Worm (Caenorhabditis elegans) whole organism, young adult: Measurements from ENCODE around the gene C14A4.7.
A peak's percentile ranks its signal among the peaks of the same experiment; 100 is the strongest.

ENCODE experiments used
- B0019.2 ChIP-seq: fragments of 200-800 bp; sonication (Bioruptor generic); conservative IDR thresholded peaks from 2 replicates; pipeline ENCODE4 v1.3.6; 2022; ENCODE audit warnings: missing genetic modification reagents, missing genetic modification characterization, missing compliant biosample characterization
- C06A6.2 ChIP-seq: fragments of 200-800 bp; sonication (Bioruptor generic); conservative IDR thresholded peaks from 2 replicates; pipeline ENCODE4 v1.3.6; 2022; ENCODE audit warnings: missing genetic modification characterization, missing compliant biosample characterization
- D2030.7 ChIP-seq: fragments of 200-800 bp; sonication (Bioruptor generic); IDR thresholded peaks from 2 replicates; pipeline ENCODE4 v1.3.6; 2022; ENCODE audit warnings: missing genetic modification reagents, missing genetic modification characterization, missing compliant biosample characterization
- F10E7.11 ChIP-seq: sonication (generic microtip); optimal IDR thresholded peaks from 2 replicates; lab custom pipeline; 2017; ENCODE audit warnings: mild to moderate bottlenecking, missing genetic modification characterization, moderate library complexity, missing compliant biosample characterization
- F23B12.7 ChIP-seq: sonication (generic microtip); optimal IDR thresholded peaks from 2 replicates; lab custom pipeline; 2017; ENCODE audit warnings: missing genetic modification characterization, mild to moderate bottlenecking, missing compliant biosample characterization, antibody characterized with exemption, moderate library complexity; ENCODE audit not compliant: insufficient read depth
- F39B2.1 ChIP-seq: fragments of 200-800 bp; sonication (Bioruptor generic); IDR thresholded peaks from 2 replicates; pipeline ENCODE4 v1.3.6; 2022; ENCODE audit warnings: missing genetic modification reagents, missing genetic modification characterization, missing compliant biosample characterization
- F49E8.2 ChIP-seq: sonication (generic microtip); optimal IDR thresholded peaks from 3 replicates; lab custom pipeline; 2017; ENCODE audit warnings: missing genetic modification characterization, mild to moderate bottlenecking, missing compliant biosample characterization, antibody characterized with exemption, moderate library complexity; ENCODE audit not compliant: insufficient read depth
- F57C9.4 ChIP-seq: sonication (generic microtip); optimal IDR thresholded peaks from 2 replicates; lab custom pipeline; 2017; ENCODE audit warnings: mild to moderate bottlenecking, missing genetic modification characterization, missing compliant biosample characterization
- K11D2.4 ChIP-seq: fragments of 200-800 bp; sonication (Bioruptor generic); IDR thresholded peaks from 2 replicates; pipeline ENCODE4 v1.3.6; 2022; ENCODE audit warnings: missing genetic modification reagents, missing genetic modification characterization, missing compliant biosample characterization
- T07F8.4 ChIP-seq: sonication (generic microtip); optimal IDR thresholded peaks from 2 replicates; lab custom pipeline; 2016; ENCODE audit warnings: mild to moderate bottlenecking, missing genetic modification characterization, moderate library complexity, missing compliant biosample characterization
- T26A5.8 ChIP-seq: sonication (generic microtip); optimal IDR thresholded peaks from 2 replicates; lab custom pipeline; 2016; ENCODE audit warnings: missing genetic modification characterization, missing compliant biosample characterization
- Y53F4B.3 ChIP-seq: fragments of 200-800 bp; sonication (Bioruptor generic); IDR thresholded peaks from 2 replicates; pipeline ENCODE4 v1.3.6; 2022; ENCODE audit warnings: missing genetic modification reagents, missing genetic modification characterization, missing compliant biosample characterization
- Y53G8AR.9 ChIP-seq: fragments of 200-800 bp; sonication (Bioruptor generic); conservative IDR thresholded peaks from 2 replicates; pipeline ENCODE4 v1.3.6; 2022; ENCODE audit warnings: missing genetic modification reagents, missing genetic modification characterization, missing compliant biosample characterization
- Y56A3A.18 ChIP-seq: fragments of 200-800 bp; sonication (Bioruptor generic); IDR thresholded peaks from 2 replicates; pipeline ENCODE4 v1.3.6; 2022; ENCODE audit warnings: missing genetic modification reagents, missing genetic modification characterization, missing compliant biosample characterization
- akir-1 ChIP-seq: fragments of 200-800 bp; sonication (Bioruptor generic); optimal IDR thresholded peaks from 2 replicates; lab custom pipeline; 2018; ENCODE audit warnings: mild to moderate bottlenecking, missing genetic modification characterization, moderate library complexity, missing compliant biosample characterization
- aptf-3 ChIP-seq: fragments of 200-800 bp; sonication (Bioruptor generic); IDR thresholded peaks from 2 replicates; pipeline ENCODE4 v1.3.6; 2022; ENCODE audit warnings: missing genetic modification characterization, missing compliant biosample characterization
- attf-3 ChIP-seq: fragments of 200-800 bp; sonication (Bioruptor generic); conservative IDR thresholded peaks from 2 replicates; pipeline ENCODE4 v1.3.6; 2022; ENCODE audit warnings: missing genetic modification reagents, missing genetic modification characterization, missing compliant biosample characterization
- attf-5 ChIP-seq: fragments of 200-800 bp; sonication (Bioruptor generic); optimal IDR thresholded peaks from 2 replicates; lab custom pipeline; 2018; ENCODE audit warnings: mild to moderate bottlenecking, missing genetic modification characterization, missing compliant biosample characterization
- bed-2 ChIP-seq: fragments of 200-800 bp; sonication (Bioruptor generic); IDR thresholded peaks from 2 replicates; pipeline ENCODE4 v1.3.6; 2022; ENCODE audit warnings: missing genetic modification reagents, missing genetic modification characterization, missing compliant biosample characterization
- ceh-27 ChIP-seq: fragments of 200-800 bp; sonication (Bioruptor generic); optimal IDR thresholded peaks from 2 replicates; lab custom pipeline; 2018; ENCODE audit warnings: mild to moderate bottlenecking, missing genetic modification characterization, moderate library complexity, missing compliant biosample characterization
- ceh-40 ChIP-seq: fragments of 200-800 bp; sonication (Bioruptor generic); IDR thresholded peaks from 2 replicates; pipeline ENCODE4 v1.3.6; 2022; ENCODE audit warnings: missing genetic modification characterization, missing compliant biosample characterization
- die-1 ChIP-seq: sonication (generic microtip); optimal IDR thresholded peaks from 2 replicates; lab custom pipeline; 2016; ENCODE audit warnings: missing genotype, mild to moderate bottlenecking, missing genetic modification characterization, missing compliant biosample characterization
- dox-1 ChIP-seq: fragments of 200-800 bp; sonication (Bioruptor generic); IDR thresholded peaks from 2 replicates; pipeline ENCODE4 v1.3.6; 2022; ENCODE audit warnings: missing genetic modification reagents, missing genetic modification characterization, missing compliant biosample characterization
- dpl-1 ChIP-seq: fragments of 150-350 bp; optimal IDR thresholded peaks from 2 replicates; lab custom pipeline; 2014; ENCODE audit warnings: missing biosample characterization, missing genetic modification reagents, missing genetic modification characterization
- egl-18 ChIP-seq: fragments of 200-800 bp; sonication (Bioruptor generic); IDR thresholded peaks from 2 replicates; pipeline ENCODE4 v1.3.6; 2022; ENCODE audit warnings: missing genetic modification reagents, missing genetic modification characterization, missing compliant biosample characterization
- fkh-3 ChIP-seq: sonication (generic microtip); optimal IDR thresholded peaks from 2 replicates; lab custom pipeline; 2016; ENCODE audit warnings: mild to moderate bottlenecking, missing genetic modification characterization, missing compliant biosample characterization
- hlh-12 ChIP-seq: sonication (generic microtip); optimal IDR thresholded peaks from 2 replicates; lab custom pipeline; 2016; ENCODE audit warnings: missing genetic modification characterization, missing compliant biosample characterization
- hmg-20 ChIP-seq: fragments of 200-800 bp; sonication (Bioruptor generic); IDR thresholded peaks from 2 replicates; pipeline ENCODE4 v1.3.6; 2022; ENCODE audit warnings: missing genetic modification reagents, missing genetic modification characterization, missing compliant biosample characterization
- lin-35 ChIP-seq, 3 experiments: fragments of 150-350 bp in 2 of 3; sonication (generic microtip) in 1 of 3; optimal IDR thresholded peaks; 2 replicates each; lab custom pipeline; 2014 to 2018; ENCODE audit warnings: missing biosample characterization in 3 of 3, missing genetic modification characterization in 3 of 3, missing genetic modification reagents in 3 of 3
- mcd-1 ChIP-seq: fragments of 200-800 bp; sonication (Bioruptor generic); IDR thresholded peaks from 2 replicates; pipeline ENCODE4 v1.3.6; 2022; ENCODE audit warnings: missing genetic modification reagents, missing genetic modification characterization, missing compliant biosample characterization
- mes-4 ChIP-seq: sonication (generic microtip); optimal IDR thresholded peaks from 2 replicates; lab custom pipeline; 2016; ENCODE audit warnings: missing genotype, missing genetic modification characterization, missing compliant biosample characterization
- mxl-1 ChIP-seq: sonication (generic microtip); optimal IDR thresholded peaks from 2 replicates; lab custom pipeline; 2016; ENCODE audit warnings: missing genetic modification characterization, missing compliant biosample characterization
- nfyb-1 ChIP-seq: fragments of 200-800 bp; sonication (Bioruptor generic); IDR thresholded peaks from 2 replicates; pipeline ENCODE4 v1.3.6; 2022; ENCODE audit warnings: missing genetic modification reagents, missing genetic modification characterization, missing compliant biosample characterization
- nhr-120 ChIP-seq: fragments of 200-800 bp; sonication (Bioruptor generic); IDR thresholded peaks from 2 replicates; pipeline ENCODE4 v1.3.6; 2022; ENCODE audit warnings: missing genetic modification characterization, missing compliant biosample characterization
- nhr-80 ChIP-seq: sonication (generic microtip); optimal IDR thresholded peaks from 2 replicates; lab custom pipeline; 2016; ENCODE audit warnings: missing genetic modification characterization, missing compliant biosample characterization
- nhr-90 ChIP-seq: sonication (generic microtip); optimal IDR thresholded peaks from 2 replicates; lab custom pipeline; 2016; ENCODE audit warnings: missing genotype, mild to moderate bottlenecking, missing genetic modification characterization, missing compliant biosample characterization
- pbrm-1 ChIP-seq: fragments of 200-800 bp; sonication (Bioruptor generic); IDR thresholded peaks from 2 replicates; pipeline ENCODE4 v1.3.6; 2022; ENCODE audit warnings: missing genetic modification reagents, missing genetic modification characterization, missing compliant biosample characterization
- rpc-1 ChIP-seq, 2 experiments: fragments of 150-350 bp in 1 of 2; sonication (generic microtip) in 1 of 2; optimal IDR thresholded peaks; 2 replicates each; lab custom pipeline; 2014 to 2018; ENCODE audit warnings: missing biosample characterization in 1 of 2, missing genetic modification characterization in 1 of 2, missing genetic modification reagents in 1 of 2, missing genotype in 1 of 2
- sdz-38 ChIP-seq: sonication (generic microtip); optimal IDR thresholded peaks from 2 replicates; lab custom pipeline; 2016; ENCODE audit warnings: missing genotype, missing genetic modification characterization, missing compliant biosample characterization
- snpc-4 ChIP-seq, 5 experiments: fragments of 150-350 bp in 1 of 5; sonication (generic microtip) in 4 of 5; optimal IDR thresholded peaks; 2 replicates each; lab custom pipeline; 2014 to 2018; ENCODE audit warnings: missing genetic modification characterization in 5 of 5, missing biosample characterization in 3 of 5, antibody characterized with exemption in 2 of 5, mild to moderate bottlenecking in 2 of 5, missing compliant biosample characterization in 2 of 5, missing genotype in 2 of 5, moderate library complexity in 2 of 5, missing genetic modification reagents in 1 of 5
- somi-1 ChIP-seq: fragments of 200-800 bp; sonication (Bioruptor generic); optimal IDR thresholded peaks from 2 replicates; lab custom pipeline; 2018; ENCODE audit warnings: mild to moderate bottlenecking, missing genetic modification characterization, missing compliant biosample characterization
- sptf-2 ChIP-seq: fragments of 200-800 bp; sonication (Bioruptor generic); optimal IDR thresholded peaks from 2 replicates; lab custom pipeline; 2018; ENCODE audit warnings: mild to moderate bottlenecking, missing genetic modification characterization, missing compliant biosample characterization
- tbp1 ChIP-seq: fragments of 200-800 bp; sonication (Bioruptor generic); optimal IDR thresholded peaks from 2 replicates; lab custom pipeline; 2018; ENCODE audit warnings: mild to moderate bottlenecking, missing genetic modification characterization, missing compliant biosample characterization
- tlf-1 ChIP-seq: fragments of 200-800 bp; sonication (Bioruptor generic); optimal IDR thresholded peaks from 2 replicates; lab custom pipeline; 2018; ENCODE audit warnings: mild to moderate bottlenecking, missing genetic modification characterization, missing compliant biosample characterization
- unc-62 ChIP-seq: fragments of 150-350 bp; optimal IDR thresholded peaks from 2 replicates; lab custom pipeline; 2014; ENCODE audit warnings: missing biosample characterization, missing genetic modification reagents, missing genetic modification characterization
- ztf-26 ChIP-seq: sonication (generic microtip); optimal IDR thresholded peaks from 2 replicates; lab custom pipeline; 2017; ENCODE audit warnings: missing genetic modification characterization, missing compliant biosample characterization
- ztf-28 ChIP-seq: fragments of 200-800 bp; sonication (Bioruptor generic); IDR thresholded peaks from 2 replicates; pipeline ENCODE4 v1.3.6; 2022; ENCODE audit warnings: missing genetic modification reagents, missing genetic modification characterization, missing compliant biosample characterization
- ztf-3 ChIP-seq: fragments of 200-800 bp; sonication (Bioruptor generic); optimal IDR thresholded peaks from 2 replicates; lab custom pipeline; 2018; ENCODE audit warnings: mild to moderate bottlenecking, missing genetic modification characterization, missing compliant biosample characterization

Gene C14A4.7

DNA sequence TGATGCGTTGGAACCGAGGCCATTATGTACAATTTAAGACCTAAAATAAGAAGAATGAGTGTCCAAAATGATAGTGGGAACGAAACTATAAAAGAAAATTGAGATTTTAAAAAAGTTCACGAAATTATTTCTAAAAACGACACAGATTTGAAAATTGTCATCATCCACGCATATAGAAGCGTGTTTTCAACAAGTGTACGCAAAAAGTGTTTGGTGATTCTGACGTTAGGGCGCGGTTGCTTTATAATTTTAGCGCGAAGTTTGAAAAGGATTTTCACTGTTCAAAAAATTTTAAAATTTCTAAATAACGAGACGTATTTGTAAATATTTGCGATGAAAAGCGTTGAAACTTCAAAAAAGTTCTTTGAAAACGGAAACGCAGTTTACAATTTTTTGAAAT is 33.0 kb downstream of the C14A4.7 start, which contains the start of gene cdc-48.1:
Gene cdc-48.1, minus strand, starts transcription at position 40 of the 400 bp plus-strand sequence.
- TF ChIP-seq egl-18 (GFP tag; lab: Robert Waterston, UW) (peak; percentile 99), Y53F4B.3 (GFP tag; lab: Robert Waterston, UW) (peak; percentile 94), nhr-80 (tag; lab: Kevin White, UChicago) (peak; percentile 98), unc-62 (GFP tag; lab: Kevin White, UChicago) (peak; percentile 98), T26A5.8 (tag; lab: Kevin White, UChicago) (peak; percentile 56), F10E7.11 (peak; percentile 87), tbp1 (GFP tag; lab: Kevin White, UChicago) (peak; percentile 83), nfyb-1 (GFP tag; lab: Robert Waterston, UW) (peak; percentile 99), sdz-38 (tag; lab: Kevin White, UChicago) (no peak), somi-1 (peak; percentile 99), dpl-1 (peak; percentile 100), ceh-40 (GFP tag; lab: Robert Waterston, UW) (peak; percentile 94), sptf-2 (GFP tag; lab: Kevin White, UChicago) (peak; percentile 20), ztf-28 (GFP tag; lab: Robert Waterston, UW) (peak; percentile 97), rpc-1 (optimal IDR thresholded peaks at IDR 0.05; lab: Kevin White, UChicago) (peak; percentile 18), rpc-1 (tag; optimal IDR thresholded peaks at IDR 0.05; lab: Kevin White, UChicago) (peak; percentile 14), B0019.2 (GFP tag; lab: Robert Waterston, UW) (peak; percentile 98), fkh-3 (tag; lab: Kevin White, UChicago) (peak; percentile 59), pbrm-1 (GFP tag; lab: Robert Waterston, UW) (peak; percentile 100), tlf-1 (GFP tag; lab: Kevin White, UChicago) (peak; percentile 100), hmg-20 (GFP tag; lab: Robert Waterston, UW) (peak; percentile 95), ceh-27 (GFP tag; lab: Kevin White, UChicago) (peak; percentile 100), Y56A3A.18 (GFP tag; lab: Robert Waterston, UW) (peak; percentile 97), bed-2 (peak; percentile 95), F39B2.1 (peak; percentile 94), attf-5 (peak; percentile 100), lin-35 (GFP tag; optimal IDR thresholded peaks at IDR 0.05; lab: Kevin White, UChicago) (peak; percentile 98 to 100 (median 100)), dox-1 (GFP tag; lab: Robert Waterston, UW) (peak; percentile 100), F23B12.7 (peak; percentile 99), D2030.7 (GFP tag; lab: Robert Waterston, UW) (peak; percentile 99), nhr-90 (tag; lab: Kevin White, UChicago) (peak; percentile 97), attf-3 (GFP tag; lab: Robert Waterston, UW) (peak; percentile 94), ztf-3 (GFP tag; lab: Kevin White, UChicago) (peak; percentile 96), K11D2.4 (GFP tag; lab: Robert Waterston, UW) (peak; percentile 100), hlh-12 (no peak), C06A6.2 (peak; percentile 98), Y53G8AR.9 (peak; percentile 100), aptf-3 (GFP tag; lab: Robert Waterston, UW) (0 out of 2 replicates have a peak, but pooled peaks have one; percentile 69), akir-1 (peak; percentile 75), ztf-26 (tag; lab: Kevin White, UChicago) (peak; percentile 99), mxl-1 (no peak), die-1 (tag; lab: Kevin White, UChicago) (peak; percentile 89), T07F8.4 (peak; percentile 90), mes-4 (tag; lab: Kevin White, UChicago) (peak; percentile 86), F49E8.2 (tag; lab: Kevin White, UChicago) (peak; percentile 99), nhr-120 (GFP tag; lab: Robert Waterston, UW) (peak; percentile 92), mcd-1 (GFP tag; lab: Robert Waterston, UW) (peak; percentile 100), F57C9.4 (tag; lab: Kevin White, UChicago) (peak; percentile 93), snpc-4 (GFP tag; optimal IDR thresholded peaks at IDR 0.05; lab: Kevin White, UChicago) (peak; percentile 91), snpc-4 (tag; optimal IDR thresholded peaks at IDR 0.05; lab: Kevin White, UChicago) (peak; percentile 92 to 95 (median 93))
